Worm (Caenorhabditis elegans) whole organism, L4/young adult: ENCODE results near the gene tsp-20.
A peak's percentile ranks its signal among the peaks of the same experiment; 100 is the strongest.

Experiments used
- W03F9.2 ChIP-seq: fragments of 150-350 bp; optimal IDR thresholded peaks from 2 replicates; lab custom pipeline; 2014; ENCODE audit warnings: missing biosample characterization, missing genetic modification characterization
- him-1 ChIP-seq: sonication (generic microtip); optimal IDR thresholded peaks from 2 replicates; lab custom pipeline; 2016; ENCODE audit warnings: missing genotype, missing genetic modification reagents, missing genetic modification characterization, missing compliant biosample characterization

DNA sequence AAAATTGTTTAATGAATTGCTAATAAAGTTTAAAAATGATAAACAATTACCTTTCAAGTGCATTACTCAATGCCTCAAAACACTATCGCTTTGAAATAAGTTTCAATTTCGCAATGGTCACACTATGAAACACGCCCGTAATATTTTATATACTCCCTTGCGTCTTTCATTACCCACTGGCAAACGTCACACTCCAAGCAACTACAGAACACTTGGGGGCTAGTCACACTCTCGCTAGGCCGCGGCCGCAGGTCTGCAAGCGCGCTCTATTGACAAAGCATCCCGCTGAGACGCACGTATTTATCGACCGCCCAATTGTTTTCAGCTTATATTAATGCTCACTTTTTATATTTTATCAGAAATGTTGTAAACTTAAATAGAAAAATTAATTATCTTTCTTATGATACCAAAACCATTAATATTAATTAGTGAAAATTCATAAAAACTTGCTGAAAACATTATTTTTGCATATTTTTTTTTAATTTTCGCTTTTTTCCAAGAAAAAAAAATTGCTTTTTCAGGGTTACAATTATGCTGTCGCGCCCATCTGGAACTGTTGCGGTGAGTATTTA is 15.8 kb downstream of the tsp-20 start, which contains the start of the genes nmat-1 and ucr-2.1:
- no peak for TF ChIP-seq him-1 (tag; lab: Kevin White, UChicago)
- TF ChIP-seq W03F9.2 (tag; lab: Kevin White, UChicago) = peak; percentile 77
